Worm (Caenorhabditis elegans) whole organism, L4 larva: ENCODE measurements around the gene C05D11.13.

Experiments used
- F49E8.2 ChIP-seq: sonication (generic microtip); optimal IDR thresholded peaks from 2 replicates; lab custom pipeline; 2016; ENCODE audit warnings: missing compliant biosample characterization, mild to moderate bottlenecking, missing genetic modification characterization, borderline replicate concordance
- T20F7.1 ChIP-seq: fragments of 200-800 bp; sonication (Bioruptor generic); optimal IDR thresholded peaks from 2 replicates; lab custom pipeline; 2018; ENCODE audit warnings: mild to moderate bottlenecking, missing genetic modification characterization, missing compliant biosample characterization
- ceh-62 ChIP-seq: sonication (generic microtip); optimal IDR thresholded peaks from 2 replicates; lab custom pipeline; 2017; ENCODE audit warnings: missing biosample characterization, missing genetic modification characterization
- dmd-6 ChIP-seq: fragments of 200-800 bp; sonication (Bioruptor generic); IDR thresholded peaks from 2 replicates; pipeline ENCODE4 v1.3.6; 2022; ENCODE audit warnings: missing genetic modification reagents, missing genetic modification characterization, missing compliant biosample characterization
- dpl-1 ChIP-seq: fragments of 150-350 bp; optimal IDR thresholded peaks from 2 replicates; lab custom pipeline; 2014; ENCODE audit warnings: missing biosample characterization, missing genetic modification reagents, missing genetic modification characterization
- hlh-30 ChIP-seq: sonication (generic microtip); optimal IDR thresholded peaks from 2 replicates; lab custom pipeline; 2017; ENCODE audit warnings: antibody characterized with exemption, mild to moderate bottlenecking, missing genetic modification characterization, missing compliant biosample characterization; ENCODE audit not compliant: insufficient read depth
- lim-7 ChIP-seq: fragments of 200-800 bp; sonication (Bioruptor generic); IDR thresholded peaks from 2 replicates; pipeline ENCODE4 v1.3.6; 2022; ENCODE audit warnings: missing genetic modification characterization, missing compliant biosample characterization
- lir-3 ChIP-seq: sonication (generic microtip); optimal IDR thresholded peaks from 2 replicates; lab custom pipeline; 2016; ENCODE audit warnings: mild to moderate bottlenecking, missing genetic modification characterization, missing compliant biosample characterization
- mes-2 ChIP-seq: sonication (generic microtip); optimal IDR thresholded peaks from 2 replicates; lab custom pipeline; 2016; ENCODE audit warnings: missing genotype, mild to moderate bottlenecking, missing genetic modification characterization, missing compliant biosample characterization; ENCODE audit not compliant: poor library complexity, severe bottlenecking
- rbr-2 ChIP-seq: sonication (generic microtip); optimal IDR thresholded peaks from 2 replicates; lab custom pipeline; 2016; ENCODE audit warnings: missing genotype, missing genetic modification characterization, missing compliant biosample characterization
- sdz-12 ChIP-seq: fragments of 200-800 bp; sonication (Bioruptor generic); optimal IDR thresholded peaks from 2 replicates; lab custom pipeline; 2018; ENCODE audit warnings: mild to moderate bottlenecking, missing genetic modification characterization, missing compliant biosample characterization
- skn-1 ChIP-seq: fragments of 150-350 bp; optimal IDR thresholded peaks from 2 replicates; lab custom pipeline; 2014; ENCODE audit warnings: missing biosample characterization, missing genetic modification characterization
- unc-39 ChIP-seq: sonication (generic microtip); optimal IDR thresholded peaks from 2 replicates; lab custom pipeline; 2017; ENCODE audit warnings: missing biosample characterization, missing genetic modification characterization
- vab-7 ChIP-seq: fragments of 200-800 bp; sonication (Bioruptor generic); IDR thresholded peaks from 2 replicates; pipeline ENCODE4 v1.3.6; 2022; ENCODE audit warnings: missing genetic modification reagents, missing genetic modification characterization, missing compliant biosample characterization

The C05D11.13 gene

DNA sequence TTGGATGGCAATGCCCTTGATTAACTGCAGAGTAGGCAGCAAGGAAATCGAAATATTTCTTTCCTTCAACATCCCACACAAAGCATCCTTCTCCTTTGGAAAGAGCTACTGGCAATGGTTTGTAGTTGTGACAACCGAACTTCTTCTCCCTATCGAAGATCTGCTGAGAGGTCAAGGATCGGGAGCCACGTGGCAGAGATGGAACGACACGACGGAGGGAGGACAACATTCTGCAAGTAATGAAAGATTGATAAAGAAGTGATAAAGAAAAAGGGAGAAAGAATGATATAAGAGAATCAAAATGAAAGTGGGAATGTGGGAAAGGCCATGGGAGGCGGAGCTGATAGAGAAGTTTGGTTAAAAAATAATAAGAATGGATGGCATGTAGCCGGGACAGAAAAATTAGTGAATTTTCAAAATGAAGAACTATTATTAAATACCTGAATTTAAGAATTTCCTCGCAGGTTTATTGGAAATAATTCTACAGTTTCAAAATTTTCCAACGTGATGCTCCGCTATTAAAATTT is 48.6 kb downstream of the C05D11.13 start, which contains the start of gene oatr-1 (continued):
- TF ChIP-seq rbr-2 (tag; lab: Kevin White, UChicago) (no peak), skn-1 (tag; lab: Kevin White, UChicago) (no peak), dpl-1 (no peak), lir-3 (no peak), unc-39 (tag; lab: Kevin White, UChicago) (no peak), hlh-30 (tag; lab: Kevin White, UChicago) (no peak), ceh-62 (no peak), T20F7.1 (GFP tag; lab: Kevin White, UChicago) (no peak), lim-7 (GFP tag; lab: Robert Waterston, UW) (no peak), sdz-12 (no peak), dmd-6 (GFP tag; lab: Robert Waterston, UW) (peak; percentile 66), F49E8.2 (tag; lab: Kevin White, UChicago) (no peak), vab-7 (GFP tag; lab: Robert Waterston, UW) (no peak), mes-2 (tag; lab: Kevin White, UChicago) (no peak)
